Fruit fly (Drosophila melanogaster) whole organism, larva: ENCODE data around the gene CG33286.

Experiments used
- noc ChIP-seq: fragments of 200-800 bp; sonication (Bioruptor generic); optimal IDR thresholded peaks from 3 replicates; lab custom pipeline; 2019; ENCODE audit warnings: missing biosample characterization, mild to moderate bottlenecking, missing genetic modification characterization, moderate library complexity

Gene CG33286

dm6 chr3L:20923030-20923591 lies 51.4 kb downstream of the CG33286 start:
- no peak for TF ChIP-seq noc (tag; lab: Kevin White, UChicago)

- no peak for TF ChIP-seq noc (tag; lab: Kevin White, UChicago)
Observed at dm6 chr3L:20922279-20922830, 52.1 kb downstream of the CG33286 start.

DNA sequence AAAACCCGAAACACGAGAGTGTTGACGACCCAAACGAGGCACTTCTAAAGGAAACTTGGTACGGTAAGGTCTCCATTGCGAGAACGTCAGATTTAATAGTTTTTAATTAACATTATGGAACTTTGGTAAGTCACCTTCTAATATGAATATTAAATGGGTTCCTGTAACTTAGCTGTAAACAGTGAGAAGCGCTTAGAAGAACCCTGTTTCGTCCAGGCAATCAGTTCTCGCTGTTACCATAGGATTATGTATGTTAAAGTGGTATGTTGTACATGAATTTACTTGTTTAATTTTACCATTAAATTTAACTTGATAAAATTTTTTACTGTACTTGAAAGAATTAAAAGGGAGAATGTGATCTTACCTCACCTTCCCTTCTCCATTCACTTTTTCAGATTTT lies 52.6 kb downstream of the CG33286 start:
- TF ChIP-seq noc (tag; lab: Kevin White, UChicago): no peak
